Fruit fly (Drosophila melanogaster): ENCODE results near the gene Acbp6.

Gene Acbp6

DNA sequence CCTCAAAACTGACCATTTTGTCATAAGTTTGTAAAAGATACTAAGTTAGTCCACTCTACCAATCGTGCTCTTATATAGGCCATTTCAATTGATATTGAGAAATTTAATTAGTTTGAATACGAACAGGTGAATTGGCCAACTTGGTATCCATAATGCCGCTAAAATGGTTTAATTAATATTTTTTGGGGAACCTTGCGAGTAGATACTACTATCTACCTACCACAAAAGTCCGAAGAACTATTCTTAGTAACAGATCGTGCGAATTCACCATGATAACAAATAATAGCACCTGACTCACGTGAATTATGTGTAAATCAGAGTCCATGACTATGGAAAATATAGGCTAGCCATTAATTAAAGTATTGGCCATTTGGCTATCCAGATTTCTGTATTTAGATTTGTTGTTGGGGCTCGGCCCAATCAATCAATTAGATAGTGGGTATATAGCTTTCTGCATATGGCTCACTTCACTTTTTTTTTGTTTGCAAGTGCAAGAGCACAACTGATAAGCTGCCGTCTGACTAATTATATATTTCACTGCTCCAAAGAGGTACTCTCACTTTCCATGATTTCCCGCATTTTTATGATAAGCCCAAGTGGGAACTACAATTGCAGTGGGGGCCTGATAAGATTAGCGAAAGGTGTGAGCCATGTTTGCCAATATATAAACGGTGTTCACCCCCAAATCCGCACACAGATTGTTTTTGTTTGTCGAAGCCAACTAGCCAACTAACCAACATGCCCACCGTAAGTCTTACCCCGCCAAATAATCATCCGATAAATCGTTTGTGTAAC, at the start of gene Acbp6, which contains the start of gene Acbp4:
Acbp6 (plus strand) TSS at position 690 of the 795 bp plus-strand sequence.
Acbp4 (minus strand) TSS at position 51 of the 795 bp plus-strand sequence.
- TF ChIP-seq N (GFP tag; optimal IDR thresholded peaks at IDR 0.05) (no peak), Rel (GFP tag; optimal IDR thresholded peaks at IDR 0.05) (no peak), Rel (tag; optimal IDR thresholded peaks at IDR 0.05) (peak; percentile 55)

dm6 chr3L:7082168-7082567, 46.5 kb upstream of the Acbp6 start:
- no peak for TF ChIP-seq sv (GFP tag; optimal IDR thresholded peaks at IDR 0.05)
- TF ChIP-seq lola (GFP tag; optimal IDR thresholded peaks at IDR 0.05) = no peak
- no peak for TF ChIP-seq OdsH (GFP tag; optimal IDR thresholded peaks at IDR 0.05)
- TF ChIP-seq foxo (GFP tag; optimal IDR thresholded peaks at IDR 0.05) = no peak
- TF ChIP-seq dmrt93B (GFP tag; optimal IDR thresholded peaks at IDR 0.05) = no peak
- TF ChIP-seq N (GFP tag; optimal IDR thresholded peaks at IDR 0.05) = no peak
- no peak for TF ChIP-seq h (GFP tag; optimal IDR thresholded peaks at IDR 0.05)
- TF ChIP-seq fru (GFP tag; optimal IDR thresholded peaks at IDR 0.05) = no peak
- TF ChIP-seq psq (GFP tag; optimal IDR thresholded peaks at IDR 0.05) = no peak
- no peak for TF ChIP-seq tai (GFP tag; optimal IDR thresholded peaks at IDR 0.05)
- TF ChIP-seq GATAd (GFP tag; optimal IDR thresholded peaks at IDR 0.05) = no peak
- TF ChIP-seq Abd-B (GFP tag; optimal IDR thresholded peaks at IDR 0.05) = no peak
- TF ChIP-seq woc (GFP tag; optimal IDR thresholded peaks at IDR 0.05) = no peak
- no peak for TF ChIP-seq Jra (GFP tag; optimal IDR thresholded peaks at IDR 0.05)
- TF ChIP-seq jim (GFP tag; optimal IDR thresholded peaks at IDR 0.05) = no peak
- TF ChIP-seq dl (GFP tag; optimal IDR thresholded peaks at IDR 0.05; ENCODE audit: insufficient read depth in 1 of 2, partially characterized antibody in 2 of 2) = no peak

dm6 chr3L:7086093-7086492, 42.6 kb upstream of the Acbp6 start:
- TF ChIP-seq N (GFP tag; optimal IDR thresholded peaks at IDR 0.05) = no peak
- no peak for TF ChIP-seq psq (GFP tag; optimal IDR thresholded peaks at IDR 0.05)
- TF ChIP-seq Myc (optimal IDR thresholded peaks at IDR 0.05) = no peak

- no peak for TF ChIP-seq CG32264 (GFP tag; optimal IDR thresholded peaks at IDR 0.05)
- no peak for TF ChIP-seq Dif (GFP tag; optimal IDR thresholded peaks at IDR 0.05; ENCODE audit: partially characterized antibody)
- no peak for TF ChIP-seq Jra (GFP tag; optimal IDR thresholded peaks at IDR 0.05)
- no peak for TF ChIP-seq Hr83 (GFP tag; optimal IDR thresholded peaks at IDR 0.05; ENCODE audit: poor library complexity, severe bottlenecking)
- TF ChIP-seq ey (GFP tag; optimal IDR thresholded peaks at IDR 0.05) = no peak
- TF ChIP-seq Hr78 (GFP tag; optimal IDR thresholded peaks at IDR 0.05) = no peak
- no peak for TF ChIP-seq Mio (GFP tag; optimal IDR thresholded peaks at IDR 0.05)
- TF ChIP-seq dmrt93B (GFP tag; optimal IDR thresholded peaks at IDR 0.05) = no peak
- TF ChIP-seq GATAd (GFP tag; optimal IDR thresholded peaks at IDR 0.05) = no peak
Observed at dm6 chr3L:7086558-7087059, 42.1 kb upstream of the Acbp6 start, which contains the start of gene Cpr65Ea. Gene Cpr65Ea, minus strand, starts transcription at chr3L:7086608.

dm6 chr3L:7087347-7087746, 41.4 kb upstream of the Acbp6 start:
- TF ChIP-seq usp (GFP tag; optimal IDR thresholded peaks at IDR 0.05) (no peak), ey (GFP tag; optimal IDR thresholded peaks at IDR 0.05) (no peak), dl (GFP tag; optimal IDR thresholded peaks at IDR 0.05; ENCODE audit: insufficient read depth in 1 of 2, partially characterized antibody in 2 of 2) (no peak), dmrt93B (GFP tag; optimal IDR thresholded peaks at IDR 0.05) (no peak), pan (optimal IDR thresholded peaks at IDR 0.05) (no peak), sv (GFP tag; optimal IDR thresholded peaks at IDR 0.05) (no peak), h (GFP tag; optimal IDR thresholded peaks at IDR 0.05) (no peak), tai (GFP tag; optimal IDR thresholded peaks at IDR 0.05) (no peak)

DNA sequence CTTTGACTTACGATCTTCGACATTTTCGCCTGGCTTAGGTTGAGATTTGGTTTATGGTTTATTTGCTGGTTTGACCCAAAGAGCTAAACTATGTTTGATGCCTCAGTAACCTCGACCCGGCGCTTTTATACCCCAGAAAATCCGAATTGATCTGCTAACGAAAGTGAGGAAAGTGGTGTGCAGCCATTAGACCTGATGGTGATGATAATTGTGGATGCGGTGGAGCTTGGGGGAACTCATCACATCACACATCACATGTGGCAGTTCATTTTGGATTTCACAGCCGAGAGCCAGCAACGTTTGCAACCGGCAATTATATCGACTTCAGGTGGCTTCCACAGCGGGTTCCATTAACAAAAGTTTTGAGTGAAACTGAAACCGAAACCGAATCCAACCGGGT, 40.0 kb upstream of the Acbp6 start, which contains the start of gene Cpr65Eb:
Cpr65Eb (minus strand) TSS at position 101 of the 400 bp plus-strand sequence.
- TF ChIP-seq brk (GFP tag; optimal IDR thresholded peaks at IDR 0.05) (no peak), Hr83 (GFP tag; optimal IDR thresholded peaks at IDR 0.05; ENCODE audit: poor library complexity, severe bottlenecking) (no peak), Hr78 (GFP tag; optimal IDR thresholded peaks at IDR 0.05) (no peak), GATAd (GFP tag; optimal IDR thresholded peaks at IDR 0.05) (no peak), CrebA (GFP tag; optimal IDR thresholded peaks at IDR 0.05; ENCODE audit: borderline replicate concordance) (no peak), tai (GFP tag; optimal IDR thresholded peaks at IDR 0.05) (no peak), jim (GFP tag; optimal IDR thresholded peaks at IDR 0.05) (no peak), sage (GFP tag; optimal IDR thresholded peaks at IDR 0.05) (no peak), dl (GFP tag; optimal IDR thresholded peaks at IDR 0.05; ENCODE audit: insufficient read depth in 1 of 2, partially characterized antibody in 2 of 2) (no peak), fru (GFP tag; optimal IDR thresholded peaks at IDR 0.05) (no peak), dmrt93B (GFP tag; optimal IDR thresholded peaks at IDR 0.05) (no peak), Rel (GFP tag; optimal IDR thresholded peaks at IDR 0.05) (no peak), Rel (tag; optimal IDR thresholded peaks at IDR 0.05) (no peak), Jra (GFP tag; optimal IDR thresholded peaks at IDR 0.05) (no peak), rgr (GFP tag; optimal IDR thresholded peaks at IDR 0.05) (no peak)

All from whole organism, wandering third instar larva.